Fruit fly (Drosophila melanogaster) Kc167 (cell line): Measurements from ENCODE around the gene MED10.

Experiments
- Sin3A ChIP-seq: fragments of >200 bp; optimal IDR thresholded peaks from 2 replicates; lab custom pipeline; 2018; ENCODE audit warnings: missing external identifiers
- psq ChIP-seq: fragments of >200 bp; optimal IDR thresholded peaks from 2 replicates; lab custom pipeline; 2017; ENCODE audit warnings: missing external identifiers

DNA sequence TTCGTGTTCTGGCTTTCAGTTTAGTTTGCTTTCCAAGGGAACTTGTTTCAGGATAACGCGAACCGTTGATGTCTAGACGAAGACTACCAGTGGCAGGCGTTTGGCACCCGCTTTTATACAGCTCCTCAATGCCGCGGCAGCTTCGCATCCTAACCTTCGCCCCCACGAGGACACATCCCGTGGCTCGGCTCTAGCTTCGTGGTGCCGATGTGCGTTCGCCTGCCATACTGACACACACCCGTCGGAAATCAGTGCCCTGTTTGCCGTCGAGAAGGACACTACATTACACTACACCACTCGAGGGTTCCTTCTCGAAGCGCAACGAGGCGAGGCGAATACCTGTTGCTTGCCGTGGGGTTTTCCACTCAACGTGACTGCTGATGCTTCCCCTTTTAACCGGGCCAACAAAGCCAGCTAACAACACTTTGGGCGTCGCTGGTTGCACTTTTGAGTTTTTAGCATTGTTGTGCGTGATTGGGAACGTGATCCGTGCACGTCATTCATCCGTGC lies 25.3 kb downstream of the MED10 start, which contains the start of gene CG13054:
- TF ChIP-seq psq (lab: Kevin White, UChicago) (no peak), Sin3A (lab: Kevin White, UChicago) (no peak)
